Worm (Caenorhabditis elegans): ENCODE measurements around the gene tag-30.

DNA sequence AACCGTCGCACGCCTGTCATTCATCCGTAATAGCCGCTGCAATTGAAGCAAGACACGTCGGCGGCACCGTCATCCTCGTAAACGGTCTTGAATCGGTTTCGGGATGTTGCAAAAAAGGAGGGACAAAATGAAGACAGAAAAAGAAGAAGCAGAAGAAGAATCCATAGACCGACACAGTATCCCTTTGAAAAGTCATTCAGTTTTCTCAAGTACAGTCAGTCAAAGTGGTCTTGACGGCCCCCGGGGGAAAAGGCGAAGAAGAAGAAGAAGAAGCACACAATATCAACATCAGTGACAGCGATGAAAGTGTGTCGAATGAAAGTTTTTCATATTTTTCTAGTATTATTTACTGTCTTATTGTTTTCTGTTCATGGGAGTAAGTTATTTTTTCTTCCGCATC, 23.3 kb upstream of the tag-30 start, which contains the start of gene cutl-27:
- TF ChIP-seq attf-3 (GFP tag; conservative IDR thresholded peaks at IDR 0.05) (no peak), ccch-3 (GFP tag; optimal IDR thresholded peaks at IDR 0.05) (no peak), pha-4 (tag; optimal IDR thresholded peaks at IDR 0.05) (no peak), repo-1 (tag; optimal IDR thresholded peaks at IDR 0.05) (no peak), ekl-4 (GFP tag; IDR thresholded peaks at IDR 0.05) (no peak), unc-62 (GFP tag; optimal IDR thresholded peaks at IDR 0.05) (no peak), F52B5.7 (tag; optimal IDR thresholded peaks at IDR 0.05) (no peak), dpl-1 (GFP tag; optimal IDR thresholded peaks at IDR 0.05) (no peak), ama-1 (optimal IDR thresholded peaks at IDR 0.05) (no peak), ama-1 (GFP tag; optimal IDR thresholded peaks at IDR 0.05) (no peak), F55B11.4 (tag; optimal IDR thresholded peaks at IDR 0.05; ENCODE audit: borderline replicate concordance, insufficient read depth) (no peak), lin-40 (tag; optimal IDR thresholded peaks at IDR 0.05) (no peak), F37B4.10 (GFP tag; IDR thresholded peaks at IDR 0.05) (no peak)

Measured in whole organism, young adult.